Fruit fly (Drosophila melanogaster): Measurements from ENCODE around the gene CG12170.

CG12170 gene

DNA sequence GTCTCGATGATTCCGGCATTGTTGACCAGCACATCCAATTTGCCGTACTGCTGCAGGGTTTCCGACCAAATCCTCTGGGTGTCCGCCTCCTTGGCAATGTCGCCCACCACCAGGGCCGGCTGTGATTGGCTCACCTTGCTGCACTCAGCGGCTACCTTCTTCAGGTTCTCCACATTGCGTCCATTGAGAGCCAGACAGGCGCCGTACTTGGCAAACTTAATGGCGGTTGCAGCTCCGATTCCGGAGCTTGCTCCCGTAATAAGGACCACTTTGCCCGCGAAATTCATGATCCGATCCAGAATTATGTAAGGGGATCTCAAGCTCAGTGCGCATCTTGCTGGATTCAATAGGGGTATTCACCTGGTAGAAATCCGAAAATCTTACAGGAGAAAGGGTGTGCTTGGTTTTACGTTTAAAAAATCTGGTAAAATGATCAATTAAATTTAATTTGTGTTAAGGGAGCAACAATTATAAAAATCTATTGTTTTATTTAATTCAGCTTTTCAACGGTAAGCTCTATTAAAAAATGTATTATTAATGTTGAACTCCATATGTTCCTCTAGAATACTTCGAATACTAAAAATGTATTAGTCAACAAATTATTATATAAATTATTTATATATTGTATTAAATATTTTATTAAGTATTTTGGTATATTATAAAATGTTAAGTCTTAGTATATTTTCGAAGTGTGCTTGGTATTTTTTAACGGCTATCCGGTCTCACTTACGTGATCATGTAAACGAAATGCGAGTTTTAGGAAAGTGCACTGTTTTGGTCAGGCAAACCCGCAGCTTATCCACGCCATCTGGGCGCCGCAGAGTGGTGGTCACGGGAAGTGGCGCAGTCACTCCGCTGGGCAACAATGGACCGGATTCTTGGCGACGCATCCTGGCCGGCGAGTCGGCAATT is at the start of gene CG12170, which contains the start of gene CG31548 (continued):
- TF ChIP-seq Spps (tag; optimal IDR thresholded peaks at IDR 0.05) (peak; percentile 27), PHDP (tag; optimal IDR thresholded peaks at IDR 0.05) (peak; percentile 70), jumu (GFP tag; optimal IDR thresholded peaks at IDR 0.05) (no peak), kay (GFP tag; optimal IDR thresholded peaks at IDR 0.05) (no peak), Lpt (GFP tag; optimal IDR thresholded peaks at IDR 0.05) (no peak), CG17328 (GFP tag; IDR thresholded peaks at IDR 0.05) (peak; percentile 64), CG4707 (GFP tag; optimal IDR thresholded peaks at IDR 0.05) (no peak), CG33213 (GFP tag; optimal IDR thresholded peaks at IDR 0.05) (no peak), Dip2 (GFP tag; IDR thresholded peaks at IDR 0.05) (no peak), CG11456 (GFP tag; IDR thresholded peaks at IDR 0.05) (no peak), CG11093 (GFP tag; IDR thresholded peaks at IDR 0.05) (no peak), CG14860 (GFP tag; IDR thresholded peaks at IDR 0.05; ENCODE audit: partially characterized antibody) (no peak), Dll (GFP tag; IDR thresholded peaks at IDR 0.05; ENCODE audit: partially characterized antibody) (no peak), HmgZ (tag; optimal IDR thresholded peaks at IDR 0.05) (no peak), pita (GFP tag; optimal IDR thresholded peaks at IDR 0.05) (no peak), CG11696 (GFP tag; IDR thresholded peaks at IDR 0.05) (no peak), abd-A (tag; optimal IDR thresholded peaks at IDR 0.05) (no peak), CG14050 (GFP tag; IDR thresholded peaks at IDR 0.05) (no peak), CG17829 (tag; optimal IDR thresholded peaks at IDR 0.05) (peak; percentile 62), fd64A (GFP tag; optimal IDR thresholded peaks at IDR 0.05) (no peak), br (optimal IDR thresholded peaks at IDR 0.05) (no peak), Eip74EF (GFP tag; optimal IDR thresholded peaks at IDR 0.05) (peak in 1 of 2 experiments; percentile 4), chm (GFP tag; IDR thresholded peaks at IDR 0.05) (peak; percentile 64), CG1602 (GFP tag; optimal IDR thresholded peaks at IDR 0.05) (peak; percentile 56), CG10267 (tag; optimal IDR thresholded peaks at IDR 0.05) (peak; percentile 62), ken (GFP tag; IDR thresholded peaks at IDR 0.05) (no peak), CG8290 (GFP tag; optimal IDR thresholded peaks at IDR 0.05) (no peak), CG8290 (tag; optimal IDR thresholded peaks at IDR 0.05) (no peak), so (GFP tag; IDR thresholded peaks at IDR 0.05) (peak; percentile 33; the same call in 1 of the 3 replicates), ash1 (GFP tag; optimal IDR thresholded peaks at IDR 0.05) (no peak), CG9727 (GFP tag; optimal IDR thresholded peaks at IDR 0.05) (peak; percentile 69), CG3407 (GFP tag; optimal IDR thresholded peaks at IDR 0.05) (no peak), CG15479 (GFP tag; optimal IDR thresholded peaks at IDR 0.05) (no peak), chif (GFP tag; optimal IDR thresholded peaks at IDR 0.05) (peak in 1 of 2 experiments; percentile 41), Xbp1 (GFP tag; optimal IDR thresholded peaks at IDR 0.05) (peak; percentile 72), CG8388 (GFP tag; optimal IDR thresholded peaks at IDR 0.05) (peak; percentile 60), lab (GFP tag; optimal IDR thresholded peaks at IDR 0.05) (no peak), Rx (GFP tag; IDR thresholded peaks at IDR 0.05) (no peak; the same call in 1 of the 2 replicates), CG17912 (GFP tag; optimal IDR thresholded peaks at IDR 0.05) (no peak), phol (tag; optimal IDR thresholded peaks at IDR 0.05) (peak; percentile 60), CG8944 (GFP tag; optimal IDR thresholded peaks at IDR 0.05) (no peak), CG10209 (GFP tag; optimal IDR thresholded peaks at IDR 0.05) (no peak), D19B (GFP tag; optimal IDR thresholded peaks at IDR 0.05) (no peak), Hsf (GFP tag; optimal IDR thresholded peaks at IDR 0.05) (peak; percentile 27), maf-S (GFP tag; optimal IDR thresholded peaks at IDR 0.05) (no peak)
